Fruit fly (Drosophila melanogaster): Measurements from ENCODE around the gene CG3634.

CG3634 gene

dm6 chr3L:20767227-20767626 is 41.8 kb downstream of the CG3634 start:
- TF ChIP-seq usp (GFP tag; optimal IDR thresholded peaks at IDR 0.05): no peak
- TF ChIP-seq EcR (GFP tag; optimal IDR thresholded peaks at IDR 0.05): no peak
- no peak for TF ChIP-seq pan (optimal IDR thresholded peaks at IDR 0.05)

dm6 chr3L:20761482-20761881 is 47.6 kb downstream of the CG3634 start:
- TF ChIP-seq Dll (optimal IDR thresholded peaks at IDR 0.05) (no peak), psq (optimal IDR thresholded peaks at IDR 0.05) (no peak), pan (optimal IDR thresholded peaks at IDR 0.05) (no peak), usp (GFP tag; optimal IDR thresholded peaks at IDR 0.05) (no peak), EcR (GFP tag; optimal IDR thresholded peaks at IDR 0.05) (no peak), CG8478 (optimal IDR thresholded peaks at IDR 0.05) (no peak)

- TF ChIP-seq CG8478 (optimal IDR thresholded peaks at IDR 0.05) (no peak), psq (optimal IDR thresholded peaks at IDR 0.05) (no peak), pan (optimal IDR thresholded peaks at IDR 0.05) (no peak), EcR (GFP tag; optimal IDR thresholded peaks at IDR 0.05) (no peak), Dll (optimal IDR thresholded peaks at IDR 0.05) (no peak), usp (GFP tag; optimal IDR thresholded peaks at IDR 0.05) (no peak)
These were observed 50.5 kb downstream of the CG3634 start, which contains the start of gene CG43251 for dm6 chr3L:20758583-20758982. Gene CG43251 (plus strand): TSS chr3L:20758883.
